Fruit fly (Drosophila melanogaster) whole organism, embryonic: Measurements from ENCODE around the gene CG13654.

Experiments used
- ATbp ChIP-seq: fragments of 200-800 bp; sonication (Bioruptor generic); optimal IDR thresholded peaks from 2 replicates; lab custom pipeline; 2017; ENCODE audit warnings: missing biosample characterization, mild to moderate bottlenecking, missing genetic modification characterization, missing genetic modification reagents
- Bdp1 ChIP-seq: fragments of 200-800 bp; sonication (Bioruptor generic); optimal IDR thresholded peaks from 3 replicates; lab custom pipeline; 2016; ENCODE audit warnings: missing biosample characterization, missing genetic modification characterization
- Bteb2 ChIP-seq: fragments of 200-800 bp; sonication (Bioruptor generic); optimal IDR thresholded peaks from 2 replicates; lab custom pipeline; 2016; ENCODE audit warnings: missing biosample characterization, missing genetic modification characterization
- C15 ChIP-seq: fragments of 200-800 bp; sonication (Bioruptor generic); IDR thresholded peaks from 3 replicates; pipeline ENCODE4 v1.3.6; 2022; ENCODE audit warnings: missing biosample characterization, missing genetic modification characterization
- CG1024 ChIP-seq: fragments of 200-800 bp; sonication (Bioruptor generic); IDR thresholded peaks from 2 replicates; pipeline ENCODE4 v1.3.6; 2022; ENCODE audit warnings: missing biosample characterization, missing genetic modification characterization
- CG10274 ChIP-seq: fragments of 200-800 bp; sonication (Bioruptor generic); optimal IDR thresholded peaks from 3 replicates; lab custom pipeline; 2017; ENCODE audit warnings: missing biosample characterization, mild to moderate bottlenecking, missing genetic modification characterization
- CG10654 ChIP-seq: fragments of 200-800 bp; sonication (Bioruptor generic); optimal IDR thresholded peaks from 2 replicates; lab custom pipeline; 2016; ENCODE audit warnings: missing biosample characterization, missing genetic modification characterization
- CG11504 ChIP-seq: fragments of 200-800 bp; sonication (Bioruptor generic); optimal IDR thresholded peaks from 3 replicates; lab custom pipeline; 2019; ENCODE audit warnings: missing biosample characterization, mild to moderate bottlenecking, missing genetic modification characterization, moderate library complexity
- CG12219 ChIP-seq: fragments of 200-800 bp; sonication (Bioruptor generic); optimal IDR thresholded peaks from 3 replicates; lab custom pipeline; 2018; ENCODE audit warnings: missing biosample characterization, mild to moderate bottlenecking, missing genetic modification characterization
- CG1602 ChIP-seq: fragments of 200-800 bp; sonication (Bioruptor generic); optimal IDR thresholded peaks from 3 replicates; lab custom pipeline; 2016; ENCODE audit warnings: missing biosample characterization, missing genetic modification characterization
- CG17328 ChIP-seq: fragments of 200-800 bp; sonication (Bioruptor generic); IDR thresholded peaks from 2 replicates; pipeline ENCODE4 v1.3.6; 2022; ENCODE audit warnings: missing biosample characterization, missing genetic modification characterization
- CG1832 ChIP-seq: fragments of 200-800 bp; sonication (Bioruptor generic); optimal IDR thresholded peaks from 2 replicates; lab custom pipeline; 2017; ENCODE audit warnings: missing biosample characterization, mild to moderate bottlenecking, missing genetic modification characterization, inconsistent platforms
- CG2129 ChIP-seq: fragments of 200-800 bp; sonication (Bioruptor generic); IDR thresholded peaks from 2 replicates; pipeline ENCODE4 v1.3.6; 2022; ENCODE audit warnings: missing biosample characterization, missing genetic modification characterization; ENCODE audit not compliant: partially characterized antibody
- CG34224 ChIP-seq: fragments of 200-800 bp; sonication (Bioruptor generic); IDR thresholded peaks from 3 replicates; pipeline ENCODE4 v1.3.6; 2022; ENCODE audit warnings: missing biosample characterization, missing genetic modification characterization; ENCODE audit not compliant: partially characterized antibody
- CG3995 ChIP-seq: fragments of 200-800 bp; sonication (Bioruptor generic); optimal IDR thresholded peaks from 3 replicates; lab custom pipeline; 2016; ENCODE audit warnings: missing biosample characterization, missing genetic modification characterization
- CG4282 ChIP-seq: fragments of 200-800 bp; sonication (Bioruptor generic); optimal IDR thresholded peaks from 2 replicates; lab custom pipeline; 2016; ENCODE audit warnings: missing biosample characterization, missing genetic modification characterization
- CG4707 ChIP-seq: fragments of 200-800 bp; sonication (Bioruptor generic); optimal IDR thresholded peaks from 2 replicates; lab custom pipeline; 2018; ENCODE audit warnings: missing biosample characterization, mild to moderate bottlenecking, missing genetic modification characterization, moderate library complexity
- CG6689 ChIP-seq: fragments of 200-800 bp; sonication (Bioruptor generic); IDR thresholded peaks from 2 replicates; pipeline ENCODE4 v1.3.6; 2022; ENCODE audit warnings: missing biosample characterization, missing genetic modification characterization
- CG6813 ChIP-seq: fragments of 200-800 bp; sonication (Bioruptor generic); optimal IDR thresholded peaks from 2 replicates; lab custom pipeline; 2017; ENCODE audit warnings: missing biosample characterization, missing genetic modification characterization, mild to moderate bottlenecking, moderate library complexity, missing genetic modification reagents
- CG8359 ChIP-seq: fragments of 200-800 bp; sonication (Bioruptor generic); optimal IDR thresholded peaks from 2 replicates; lab custom pipeline; 2017; ENCODE audit warnings: missing biosample characterization, mild to moderate bottlenecking, missing genetic modification characterization, borderline replicate concordance
- CG8944 ChIP-seq: fragments of 200-800 bp; sonication (Bioruptor generic); optimal IDR thresholded peaks from 3 replicates; lab custom pipeline; 2016; ENCODE audit warnings: missing biosample characterization, missing genetic modification characterization
- CG9817 ChIP-seq: fragments of 200-800 bp; sonication (Bioruptor generic); optimal IDR thresholded peaks from 2 replicates; lab custom pipeline; 2018; ENCODE audit warnings: missing biosample characterization, mild to moderate bottlenecking, missing genetic modification characterization, moderate library complexity
- CHES-1-like ChIP-seq: fragments of 200-800 bp; sonication (Bioruptor generic); optimal IDR thresholded peaks from 2 replicates; lab custom pipeline; 2016; ENCODE audit warnings: missing biosample characterization, missing genetic modification characterization
- D19A ChIP-seq: fragments of 200-800 bp; optimal IDR thresholded peaks from 3 replicates; lab custom pipeline; 2019; ENCODE audit warnings: missing biosample characterization, mild to moderate bottlenecking, missing genetic modification characterization, moderate library complexity
- Dref ChIP-seq: fragments of 200-800 bp; sonication (Bioruptor generic); IDR thresholded peaks from 2 replicates; pipeline ENCODE4 v1.3.6; 2022; ENCODE audit warnings: missing biosample characterization, missing genetic modification characterization
- HmgZ ChIP-seq: fragments of 200-800 bp; sonication (Bioruptor generic); optimal IDR thresholded peaks from 2 replicates; lab custom pipeline; 2018; ENCODE audit warnings: missing biosample characterization, mild to moderate bottlenecking, missing genetic modification characterization
- Hr39 ChIP-seq: fragments of >200 bp; optimal IDR thresholded peaks from 2 replicates; lab custom pipeline; 2017
- MTF-1 ChIP-seq: fragments of 200-800 bp; sonication (Bioruptor generic); optimal IDR thresholded peaks from 2 replicates; lab custom pipeline; 2018; ENCODE audit warnings: missing biosample characterization, mild to moderate bottlenecking, missing genetic modification characterization, borderline replicate concordance
- Med ChIP-seq: fragments of 200-800 bp; sonication (Bioruptor generic); peaks from one replicate; lab custom pipeline; 2016; ENCODE audit warnings: missing biosample characterization, missing genetic modification characterization, mild to moderate bottlenecking, inconsistent platforms, moderate library complexity
- Myb ChIP-seq: fragments of 200-800 bp; sonication (Bioruptor generic); optimal IDR thresholded peaks from 2 replicates; lab custom pipeline; 2016; ENCODE audit warnings: missing biosample characterization, missing genetic modification characterization
- Optix ChIP-seq: fragments of 200-800 bp; sonication (Bioruptor generic); IDR thresholded peaks from 3 replicates; pipeline ENCODE4 v1.3.6; 2022; ENCODE audit warnings: missing biosample characterization, missing genetic modification characterization
- aop ChIP-seq: fragments of 200-800 bp; sonication (Bioruptor generic); IDR thresholded peaks from 2 replicates; pipeline ENCODE4 v1.3.6; 2022; ENCODE audit warnings: missing biosample characterization, missing genetic modification characterization
- bcd ChIP-seq: fragments of 200-800 bp; sonication (Bioruptor generic); optimal IDR thresholded peaks from 2 replicates; lab custom pipeline; 2017; ENCODE audit warnings: missing biosample characterization, mild to moderate bottlenecking, missing genetic modification characterization
- cad ChIP-seq: fragments of >200 bp; optimal IDR thresholded peaks from 2 replicates; lab custom pipeline; 2017; ENCODE audit warnings: missing biosample characterization, missing genetic modification characterization
- crp ChIP-seq, 2 experiments: fragments of 200-800 bp; sonication (Bioruptor generic); optimal IDR thresholded peaks; 2 replicates in 1 of 2; 3 replicates in 1 of 2; lab custom pipeline; 2017; ENCODE audit warnings: missing biosample characterization in 2 of 2, missing genetic modification characterization in 2 of 2, mild to moderate bottlenecking in 1 of 2, moderate library complexity in 1 of 2
- exex ChIP-seq: fragments of 200-800 bp; sonication (Bioruptor generic); optimal IDR thresholded peaks from 4 replicates; lab custom pipeline; 2018; ENCODE audit warnings: missing biosample characterization, mild to moderate bottlenecking, missing genetic modification characterization, moderate library complexity
- fd64A ChIP-seq: fragments of 200-800 bp; sonication (Bioruptor generic); optimal IDR thresholded peaks from 3 replicates; lab custom pipeline; 2018; ENCODE audit warnings: missing biosample characterization, mild to moderate bottlenecking, missing genetic modification characterization
- gcm2 ChIP-seq: fragments of 200-800 bp; sonication (Bioruptor generic); optimal IDR thresholded peaks from 2 replicates; lab custom pipeline; 2016; ENCODE audit warnings: missing biosample characterization, missing genetic modification characterization
- her ChIP-seq: fragments of 200-800 bp; sonication (Bioruptor generic); optimal IDR thresholded peaks from 2 replicates; lab custom pipeline; 2016; ENCODE audit warnings: missing biosample characterization, missing genetic modification characterization
- ind ChIP-seq: fragments of 200-800 bp; sonication (Bioruptor generic); optimal IDR thresholded peaks from 3 replicates; lab custom pipeline; 2016; ENCODE audit warnings: missing biosample characterization, missing genetic modification characterization
- p53 ChIP-seq: fragments of 200-800 bp; sonication (Bioruptor generic); optimal IDR thresholded peaks from 2 replicates; lab custom pipeline; 2016; ENCODE audit warnings: missing biosample characterization, missing genetic modification characterization
- peb ChIP-seq: fragments of 200-800 bp; sonication (Bioruptor generic); IDR thresholded peaks from 2 replicates; pipeline ENCODE4 v1.3.6; 2022; ENCODE audit warnings: missing biosample characterization, missing genetic modification characterization
- pfk ChIP-seq: fragments of 200-800 bp; sonication (Bioruptor generic); optimal IDR thresholded peaks from 2 replicates; lab custom pipeline; 2018; ENCODE audit warnings: missing biosample characterization, mild to moderate bottlenecking, missing genetic modification characterization, moderate library complexity
- sob ChIP-seq: fragments of 200-800 bp; sonication (Bioruptor generic); IDR thresholded peaks from 2 replicates; pipeline ENCODE4 v1.3.6; 2022; ENCODE audit warnings: missing biosample characterization, missing genetic modification characterization
- stwl ChIP-seq: fragments of 200-800 bp; sonication (Bioruptor generic); optimal IDR thresholded peaks from 3 replicates; lab custom pipeline; 2018; ENCODE audit warnings: missing biosample characterization, mild to moderate bottlenecking, missing genetic modification characterization, moderate library complexity
- sug ChIP-seq: fragments of 200-800 bp; optimal IDR thresholded peaks from 2 replicates; lab custom pipeline; 2019; ENCODE audit warnings: missing biosample characterization, mild to moderate bottlenecking, missing genetic modification characterization, moderate library complexity
- tgo ChIP-seq: fragments of 200-800 bp; sonication (Bioruptor generic); IDR thresholded peaks from 3 replicates; pipeline ENCODE4 v1.3.6; 2022; ENCODE audit warnings: missing biosample characterization, missing genetic modification characterization
- trem ChIP-seq: fragments of 200-800 bp; optimal IDR thresholded peaks from 3 replicates; lab custom pipeline; 2019; ENCODE audit warnings: missing biosample characterization, mild to moderate bottlenecking, missing genetic modification characterization, moderate library complexity
- twi ChIP-seq: fragments of 200-800 bp; optimal IDR thresholded peaks from 2 replicates; lab custom pipeline; 2019; ENCODE audit warnings: missing biosample characterization, mild to moderate bottlenecking, missing genetic modification characterization, moderate library complexity
- tx ChIP-seq: fragments of 200-800 bp; sonication (Bioruptor generic); optimal IDR thresholded peaks from 2 replicates; lab custom pipeline; 2016; ENCODE audit warnings: missing biosample characterization, missing genetic modification characterization

CG13654 gene

dm6 chr3R:25258628-25259240, 59.1 kb downstream of the CG13654 start, which contains the start of gene CG11857 (continued):
- TF ChIP-seq tgo (GFP tag; lab: Robert Waterston, UW) (peak; percentile 99), Med (GFP tag; lab: Kevin White, UChicago) (peak; percentile 100), CG17328 (peak; percentile 99), CG2129 (GFP tag; lab: Robert Waterston, UW) (peak; percentile 100), sob (GFP tag; lab: Robert Waterston, UW) (peak; percentile 100), trem (tag; lab: Kevin White, UChicago) (peak; percentile 97), Hr39 (no peak), HmgZ (peak; percentile 99), CG10274 (GFP tag; lab: Kevin White, UChicago) (peak; percentile 81), CG4282 (GFP tag; lab: Kevin White, UChicago) (peak; percentile 96), fd64A (GFP tag; lab: Kevin White, UChicago) (peak; percentile 78), stwl (tag; lab: Kevin White, UChicago) (peak; percentile 91), pfk (GFP tag; lab: Kevin White, UChicago) (peak; percentile 37), CG9817 (tag; lab: Kevin White, UChicago) (peak; percentile 99), crp (GFP tag; optimal IDR thresholded peaks at IDR 0.05; lab: Kevin White, UChicago) (peak in 1 of 2 experiments; percentile 72), D19A (tag; lab: Kevin White, UChicago) (peak; percentile 92), CG1602 (peak; percentile 99), ind (GFP tag; lab: Kevin White, UChicago) (peak; percentile 99), CG6689 (GFP tag; lab: Robert Waterston, UW) (peak; percentile 98), twi (peak; percentile 96), Bdp1 (GFP tag; lab: Kevin White, UChicago) (peak; percentile 93), Myb (peak; percentile 89), exex (tag; lab: Kevin White, UChicago) (peak; percentile 89), gcm2 (GFP tag; lab: Kevin White, UChicago) (peak; percentile 88), bcd (GFP tag; lab: Kevin White, UChicago) (peak; percentile 97), CG34224 (GFP tag; lab: Robert Waterston, UW) (peak; percentile 100), CG4707 (GFP tag; lab: Kevin White, UChicago) (peak; percentile 82), CG3995 (peak; percentile 82), peb (peak; percentile 98), CHES-1-like (GFP tag; lab: Kevin White, UChicago) (peak; percentile 97), CG8359 (GFP tag; lab: Kevin White, UChicago) (peak; percentile 87), aop (GFP tag; lab: Robert Waterston, UW) (peak; percentile 96), p53 (peak; percentile 93), CG1024 (GFP tag; lab: Robert Waterston, UW) (peak; percentile 95), MTF-1 (peak; percentile 91), C15 (GFP tag; lab: Robert Waterston, UW) (peak; percentile 98), tx (peak; percentile 96), sug (tag; lab: Kevin White, UChicago) (peak; percentile 97), Bteb2 (peak; percentile 98), CG10654 (GFP tag; lab: Kevin White, UChicago) (peak; percentile 97), Optix (GFP tag; lab: Robert Waterston, UW) (peak; percentile 99), cad (GFP tag; lab: Kevin White, UChicago) (no peak), Dref (GFP tag; lab: Robert Waterston, UW) (peak; percentile 81), CG6813 (GFP tag; lab: Kevin White, UChicago) (peak; percentile 87), CG11504 (tag; lab: Kevin White, UChicago) (peak; percentile 95), CG12219 (GFP tag; lab: Kevin White, UChicago) (peak; percentile 92), her (GFP tag; lab: Kevin White, UChicago) (peak; percentile 92), CG8944 (GFP tag; lab: Kevin White, UChicago) (peak; percentile 97), CG1832 (no peak), ATbp (peak; percentile 92)
